Fruit fly (Drosophila melanogaster) Kc167 (cell line): Measurements from ENCODE around the gene plh.

Source experiments
- Myc ChIP-seq: fragments of >200 bp; optimal IDR thresholded peaks from 2 replicates; lab custom pipeline; 2017; ENCODE audit warnings: missing external identifiers
- Sin3A ChIP-seq: fragments of >200 bp; optimal IDR thresholded peaks from 2 replicates; lab custom pipeline; 2018; ENCODE audit warnings: missing external identifiers
- h ChIP-seq: fragments of >200 bp; optimal IDR thresholded peaks from 3 replicates; lab custom pipeline; 2018; ENCODE audit warnings: missing external identifiers
- insv ChIP-seq: fragments of >200 bp; optimal IDR thresholded peaks from 3 replicates; lab custom pipeline; 2018; ENCODE audit warnings: missing external identifiers
- psq ChIP-seq: fragments of >200 bp; optimal IDR thresholded peaks from 2 replicates; lab custom pipeline; 2017; ENCODE audit warnings: missing external identifiers
- ttk ChIP-seq: sonication (Bioruptor generic); optimal IDR thresholded peaks from 2 replicates; lab custom pipeline; 2017; ENCODE audit warnings: missing external identifiers

plh gene

dm6 chr3R:5027545-5027944 is 16.7 kb upstream of the plh start:
- TF ChIP-seq h (lab: Kevin White, UChicago) (no peak), Sin3A (lab: Kevin White, UChicago) (no peak), insv (no peak), ttk (no peak), psq (no peak), Myc (lab: Kevin White, UChicago) (no peak)

- TF ChIP-seq insv (no peak), psq (no peak), Myc (lab: Kevin White, UChicago) (no peak), Sin3A (lab: Kevin White, UChicago) (no peak), ttk (no peak), h (lab: Kevin White, UChicago) (no peak)
Measured at dm6 chr3R:5025429-5026284, 14.8 kb upstream of the plh start.

- TF ChIP-seq psq (no peak), Sin3A (lab: Kevin White, UChicago) (no peak), h (lab: Kevin White, UChicago) (no peak), Myc (lab: Kevin White, UChicago) (no peak), insv (no peak), ttk (no peak)
Measured at dm6 chr3R:5023514-5024397, 12.9 kb upstream of the plh start.

dm6 chr3R:5022426-5022825 is 11.6 kb upstream of the plh start:
- TF ChIP-seq h (lab: Kevin White, UChicago) (no peak), Sin3A (lab: Kevin White, UChicago) (no peak), ttk (no peak), Myc (lab: Kevin White, UChicago) (no peak), insv (no peak)

dm6 chr3R:5021431-5021999 is 10.7 kb upstream of the plh start:
- TF ChIP-seq psq (no peak), Myc (lab: Kevin White, UChicago) (no peak), ttk (no peak), insv (no peak), h (lab: Kevin White, UChicago) (no peak), Sin3A (lab: Kevin White, UChicago) (no peak)

dm6 chr3R:5020915-5021412 is 10.1 kb upstream of the plh start:
- no peak for TF ChIP-seq h (lab: Kevin White, UChicago)
- no peak for TF ChIP-seq psq
- TF ChIP-seq insv = no peak
- no peak for TF ChIP-seq Myc (lab: Kevin White, UChicago)
- TF ChIP-seq ttk = no peak
- no peak for TF ChIP-seq Sin3A (lab: Kevin White, UChicago)

- TF ChIP-seq ttk (no peak), Myc (lab: Kevin White, UChicago) (no peak)
Measured at dm6 chr3R:5020287-5020686, 9.5 kb upstream of the plh start.

- no peak for TF ChIP-seq h (lab: Kevin White, UChicago)
- no peak for TF ChIP-seq insv
- TF ChIP-seq ttk = no peak
- TF ChIP-seq psq = no peak
- TF ChIP-seq Myc (lab: Kevin White, UChicago) = no peak
- no peak for TF ChIP-seq Sin3A (lab: Kevin White, UChicago)
Measured at dm6 chr3R:5019436-5019835, 8.6 kb upstream of the plh start.

- no peak for TF ChIP-seq Myc (lab: Kevin White, UChicago)
- TF ChIP-seq ttk = no peak
- no peak for TF ChIP-seq psq
- no peak for TF ChIP-seq Sin3A (lab: Kevin White, UChicago)
- TF ChIP-seq h (lab: Kevin White, UChicago) = no peak
- no peak for TF ChIP-seq insv
Measured at dm6 chr3R:5018512-5019275, 7.9 kb upstream of the plh start.

- no peak for TF ChIP-seq ttk
- no peak for TF ChIP-seq psq
- no peak for TF ChIP-seq Myc (lab: Kevin White, UChicago)
- TF ChIP-seq insv = no peak
- no peak for TF ChIP-seq h (lab: Kevin White, UChicago)
- TF ChIP-seq Sin3A (lab: Kevin White, UChicago) = no peak
Measured at dm6 chr3R:5017088-5017487, 6.3 kb upstream of the plh start.

dm6 chr3R:5016280-5016679 is 5.4 kb upstream of the plh start:
- TF ChIP-seq Myc (lab: Kevin White, UChicago) (no peak), insv (no peak), Sin3A (lab: Kevin White, UChicago) (no peak), ttk (no peak), h (lab: Kevin White, UChicago) (no peak), psq (no peak)
